Worm (Caenorhabditis elegans) whole organism, L1 larva: Measurements from ENCODE around the gene scl-12.

Experiments
- C04F5.9 ChIP-seq: sonication (generic microtip); optimal IDR thresholded peaks from 2 replicates; lab custom pipeline; 2016; ENCODE audit warnings: missing genetic modification characterization, missing compliant biosample characterization
- C34B4.2 ChIP-seq: sonication (generic microtip); optimal IDR thresholded peaks from 2 replicates; lab custom pipeline; 2017; ENCODE audit warnings: mild to moderate bottlenecking, missing genetic modification characterization, missing compliant biosample characterization
- F16B12.6 ChIP-seq: fragments of 150-350 bp; optimal IDR thresholded peaks from 2 replicates; lab custom pipeline; 2014; ENCODE audit warnings: missing biosample characterization, missing genetic modification characterization
- Y116A8C.19 ChIP-seq: sonication (generic microtip); optimal IDR thresholded peaks from 2 replicates; lab custom pipeline; 2016; ENCODE audit warnings: missing compliant biosample characterization, missing genetic modification characterization, borderline replicate concordance
- aly-2 ChIP-seq: fragments of 150-350 bp; optimal IDR thresholded peaks from 2 replicates; lab custom pipeline; 2014; ENCODE audit warnings: missing biosample characterization, missing genetic modification characterization
- ama-1 ChIP-seq: fragments of 150-350 bp; optimal IDR thresholded peaks from 2 replicates; lab custom pipeline; 2014
- blmp-1 ChIP-seq: fragments of 150-350 bp; optimal IDR thresholded peaks from 2 replicates; lab custom pipeline; 2014; ENCODE audit warnings: missing biosample characterization, missing genetic modification characterization
- ceh-8 ChIP-seq: fragments of 200-800 bp; sonication (Bioruptor generic); optimal IDR thresholded peaks from 2 replicates; lab custom pipeline; 2018; ENCODE audit warnings: mild to moderate bottlenecking, missing genetic modification characterization, moderate library complexity, missing compliant biosample characterization
- ceh-90 ChIP-seq: sonication (generic microtip); optimal IDR thresholded peaks from 2 replicates; lab custom pipeline; 2016; ENCODE audit warnings: missing genetic modification characterization, missing compliant biosample characterization
- ces-1 ChIP-seq: fragments of 150-350 bp; optimal IDR thresholded peaks from 2 replicates; lab custom pipeline; 2014; ENCODE audit warnings: missing biosample characterization, missing genetic modification reagents, missing genetic modification characterization
- efl-1 ChIP-seq, 4 experiments: fragments of 150-350 bp; optimal IDR thresholded peaks in 3 of 4; peaks in 1 of 4; 1 replicate in 1 of 4; 2 replicates in 3 of 4; lab custom pipeline; 2014; ENCODE audit warnings: missing biosample characterization in 2 of 4, missing genetic modification characterization in 2 of 4, missing genetic modification reagents in 2 of 4
- efl-3 ChIP-seq: fragments of 200-800 bp; sonication (Bioruptor generic); optimal IDR thresholded peaks from 2 replicates; lab custom pipeline; 2018; ENCODE audit warnings: mild to moderate bottlenecking, missing genetic modification characterization, missing compliant biosample characterization
- egl-13 ChIP-seq: sonication (generic microtip); optimal IDR thresholded peaks from 2 replicates; lab custom pipeline; 2016; ENCODE audit warnings: missing genotype, missing genetic modification reagents, missing genetic modification characterization, missing compliant biosample characterization
- egl-27 ChIP-seq, 2 experiments: fragments of 150-350 bp in 1 of 2; sonication (generic microtip); optimal IDR thresholded peaks; 3 replicates each; lab custom pipeline; 2017 to 2018; ENCODE audit warnings: missing biosample characterization in 2 of 2, missing genetic modification characterization in 2 of 2, missing genetic modification reagents in 2 of 2
- fkh-10 ChIP-seq: sonication (generic microtip); optimal IDR thresholded peaks from 2 replicates; lab custom pipeline; 2017; ENCODE audit warnings: missing biosample characterization, missing genetic modification reagents, missing genetic modification characterization
- fkh-4 ChIP-seq: sonication (generic microtip); optimal IDR thresholded peaks from 2 replicates; lab custom pipeline; 2016; ENCODE audit warnings: missing compliant biosample characterization, missing genetic modification characterization, borderline replicate concordance
- fkh-8 ChIP-seq: sonication (generic microtip); optimal IDR thresholded peaks from 2 replicates; lab custom pipeline; 2016; ENCODE audit warnings: mild to moderate bottlenecking, missing genetic modification characterization, missing compliant biosample characterization
- fos-1 ChIP-seq: fragments of 150-350 bp; optimal IDR thresholded peaks from 2 replicates; lab custom pipeline; 2014; ENCODE audit warnings: missing biosample characterization, missing genetic modification characterization
- hlh-4 ChIP-seq: sonication (generic microtip); optimal IDR thresholded peaks from 2 replicates; lab custom pipeline; 2016; ENCODE audit warnings: mild to moderate bottlenecking, missing genetic modification characterization, missing compliant biosample characterization
- irx-1 ChIP-seq: sonication (generic microtip); optimal IDR thresholded peaks from 2 replicates; lab custom pipeline; 2016; ENCODE audit warnings: missing genetic modification characterization, missing compliant biosample characterization
- isw-1 ChIP-seq: fragments of 200-800 bp; sonication (Bioruptor generic); IDR thresholded peaks from 2 replicates; pipeline ENCODE4 v1.3.6; 2022; ENCODE audit warnings: missing genetic modification characterization, missing compliant biosample characterization
- jun-1 ChIP-seq: fragments of 150-350 bp; optimal IDR thresholded peaks from 2 replicates; lab custom pipeline; 2014; ENCODE audit warnings: missing biosample characterization, missing genetic modification reagents, missing genetic modification characterization
- lin-15B ChIP-seq: fragments of 150-350 bp; sonication (generic microtip); optimal IDR thresholded peaks from 3 replicates; lab custom pipeline; 2014; ENCODE audit warnings: missing biosample characterization, missing genetic modification characterization
- lin-35 ChIP-seq, 2 experiments: fragments of 150-350 bp; optimal IDR thresholded peaks; 2 replicates each; lab custom pipeline; 2014; ENCODE audit warnings: missing biosample characterization in 2 of 2, missing genetic modification characterization in 2 of 2, missing genetic modification reagents in 2 of 2
- mab-9 ChIP-seq: fragments of 200-800 bp; sonication (Bioruptor generic); IDR thresholded peaks from 2 replicates; pipeline ENCODE4 v1.3.6; 2022; ENCODE audit warnings: missing genetic modification reagents, missing genetic modification characterization, missing compliant biosample characterization
- mef-2 ChIP-seq: fragments of 150-350 bp; optimal IDR thresholded peaks from 2 replicates; lab custom pipeline; 2014; ENCODE audit warnings: missing biosample characterization, missing genetic modification characterization
- nhr-19 ChIP-seq: fragments of 200-800 bp; sonication (Bioruptor generic); conservative IDR thresholded peaks from 2 replicates; pipeline ENCODE4 v1.3.6; 2022; ENCODE audit warnings: missing genetic modification characterization, missing compliant biosample characterization
- nhr-20 ChIP-seq: sonication (generic microtip); optimal IDR thresholded peaks from 2 replicates; lab custom pipeline; 2016; ENCODE audit warnings: mild to moderate bottlenecking, missing genetic modification characterization, missing compliant biosample characterization
- nhr-28 ChIP-seq: fragments of 150-350 bp; optimal IDR thresholded peaks from 2 replicates; lab custom pipeline; 2014; ENCODE audit warnings: missing biosample characterization, missing genetic modification characterization
- nhr-47 ChIP-seq: sonication (generic microtip); optimal IDR thresholded peaks from 2 replicates; lab custom pipeline; 2016; ENCODE audit warnings: mild to moderate bottlenecking, missing genetic modification characterization, moderate library complexity, missing compliant biosample characterization
- nhr-76 ChIP-seq: sonication (generic microtip); optimal IDR thresholded peaks from 2 replicates; lab custom pipeline; 2017; ENCODE audit warnings: missing biosample characterization, missing genetic modification characterization
- nhr-84 ChIP-seq: sonication (generic microtip); optimal IDR thresholded peaks from 2 replicates; lab custom pipeline; 2017; ENCODE audit warnings: missing biosample characterization, missing genetic modification characterization
- nhr-90 ChIP-seq: sonication (generic microtip); optimal IDR thresholded peaks from 2 replicates; lab custom pipeline; 2016; ENCODE audit warnings: mild to moderate bottlenecking, missing genetic modification characterization, missing compliant biosample characterization; ENCODE audit not compliant: poor library complexity
- pag-3 ChIP-seq: sonication (generic microtip); optimal IDR thresholded peaks from 2 replicates; lab custom pipeline; 2017; ENCODE audit warnings: missing genetic modification characterization, mild to moderate bottlenecking, missing compliant biosample characterization, antibody characterized with exemption, borderline replicate concordance; ENCODE audit not compliant: insufficient read depth
- pax-3 ChIP-seq: fragments of 200-800 bp; sonication (Bioruptor generic); optimal IDR thresholded peaks from 2 replicates; lab custom pipeline; 2018; ENCODE audit warnings: mild to moderate bottlenecking, missing genetic modification characterization, moderate library complexity, missing compliant biosample characterization
- rnt-1 ChIP-seq: sonication (generic microtip); optimal IDR thresholded peaks from 2 replicates; lab custom pipeline; 2016; ENCODE audit warnings: mild to moderate bottlenecking, missing genetic modification characterization, moderate library complexity, missing compliant biosample characterization
- skn-1 ChIP-seq: fragments of 150-350 bp; optimal IDR thresholded peaks from 2 replicates; lab custom pipeline; 2014; ENCODE audit warnings: missing biosample characterization, missing genetic modification characterization
- snpc-4 ChIP-seq: fragments of 150-350 bp; optimal IDR thresholded peaks from 2 replicates; lab custom pipeline; 2014; ENCODE audit warnings: missing biosample characterization, missing genetic modification characterization
- sup-37 ChIP-seq: fragments of 200-800 bp; sonication (Bioruptor generic); optimal IDR thresholded peaks from 2 replicates; lab custom pipeline; 2018; ENCODE audit warnings: mild to moderate bottlenecking, missing genetic modification characterization, missing compliant biosample characterization
- swsn-7 ChIP-seq: sonication (generic microtip); optimal IDR thresholded peaks from 2 replicates; lab custom pipeline; 2016; ENCODE audit warnings: missing genetic modification characterization, missing compliant biosample characterization
- tbx-2 ChIP-seq: sonication (generic microtip); optimal IDR thresholded peaks from 2 replicates; lab custom pipeline; 2016; ENCODE audit warnings: missing genetic modification characterization, missing compliant biosample characterization
- unc-98 ChIP-seq: fragments of 200-800 bp; sonication (Bioruptor generic); IDR thresholded peaks from 2 replicates; pipeline ENCODE4 v1.3.6; 2022; ENCODE audit warnings: missing genetic modification characterization, missing compliant biosample characterization
- zip-4 ChIP-seq: fragments of 200-800 bp; sonication (Bioruptor generic); optimal IDR thresholded peaks from 2 replicates; lab custom pipeline; 2018; ENCODE audit warnings: mild to moderate bottlenecking, missing genetic modification characterization, moderate library complexity, missing compliant biosample characterization
- ztf-4 ChIP-seq: fragments of 150-350 bp; optimal IDR thresholded peaks from 2 replicates; lab custom pipeline; 2014; ENCODE audit warnings: missing biosample characterization, missing genetic modification characterization

scl-12 gene

ce11 chrV:3805961-3806360 is 6.4 kb upstream of the scl-12 start, which contains the start of gene srw-7:
srw-7 (plus strand) TSS chrV:3806261.
- TF ChIP-seq pax-3 (no peak), egl-13 (tag; lab: Kevin White, UChicago) (no peak), hlh-4 (tag; lab: Kevin White, UChicago) (no peak), nhr-76 (no peak), aly-2 (tag; lab: Kevin White, UChicago) (no peak), irx-1 (tag; lab: Kevin White, UChicago) (no peak), ces-1 (GFP tag; lab: Kevin White, UChicago) (no peak), Y116A8C.19 (tag; lab: Kevin White, UChicago) (no peak), egl-27 (tag; optimal IDR thresholded peaks at IDR 0.05; lab: Kevin White, UChicago) (no peak)

- TF ChIP-seq fkh-10 (GFP tag; lab: Kevin White, UChicago), result no peak
- no peak for TF ChIP-seq ama-1
- no peak for TF ChIP-seq zip-4 (GFP tag; lab: Kevin White, UChicago)
- TF ChIP-seq C34B4.2 (tag; lab: Kevin White, UChicago), result no peak
- no peak for TF ChIP-seq C04F5.9 (tag; lab: Kevin White, UChicago)
- no peak for TF ChIP-seq nhr-20 (tag; lab: Kevin White, UChicago)
- TF ChIP-seq jun-1 (tag; lab: Kevin White, UChicago), result no peak
- no peak for TF ChIP-seq nhr-28 (tag; lab: Kevin White, UChicago)
- no peak for TF ChIP-seq sup-37 (GFP tag; lab: Kevin White, UChicago)
- no peak for TF ChIP-seq blmp-1 (tag; lab: Kevin White, UChicago)
- no peak for TF ChIP-seq pag-3 (tag; lab: Kevin White, UChicago)
- TF ChIP-seq fkh-4 (tag; lab: Kevin White, UChicago), result no peak
- TF ChIP-seq fkh-8 (tag; lab: Kevin White, UChicago), result no peak
- TF ChIP-seq pax-3, result no peak
- no peak for TF ChIP-seq nhr-84 (tag; lab: Kevin White, UChicago)
- no peak for TF ChIP-seq efl-1 (optimal IDR thresholded peaks at IDR 0.05; lab: Kevin White, UChicago)
- TF ChIP-seq efl-1 (GFP tag; optimal IDR thresholded peaks at IDR 0.05 in 1 of 2; lab: Kevin White, UChicago), result no peak
- no peak for TF ChIP-seq efl-3
- TF ChIP-seq lin-15B (tag; lab: Kevin White, UChicago), result no peak
- TF ChIP-seq swsn-7 (tag; lab: Kevin White, UChicago), result no peak
- TF ChIP-seq tbx-2 (tag; lab: Kevin White, UChicago), result no peak
Measured at ce11 chrV:3807846-3808245, 4.5 kb upstream of the scl-12 start.

DNA sequence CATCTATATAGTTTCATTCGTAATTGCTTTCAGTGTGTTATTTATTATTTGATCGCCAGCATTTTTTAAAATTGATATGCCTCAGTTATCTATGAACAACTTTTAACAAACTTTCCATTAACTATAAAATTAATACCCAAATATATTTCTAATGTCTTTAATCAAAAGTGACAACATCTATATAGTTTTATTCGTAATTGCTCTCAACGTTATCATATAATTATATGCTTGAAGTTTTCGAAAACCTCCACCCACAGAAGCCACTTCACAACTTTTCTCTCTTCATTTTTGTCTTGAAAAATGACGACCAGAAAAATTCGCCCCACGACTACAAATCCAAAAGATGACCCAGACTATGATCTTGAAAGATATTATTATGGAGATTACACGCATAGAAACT is 4.1 kb upstream of the scl-12 start, which contains the start of gene srw-6:
srw-6 (plus strand) TSS at position 301 of the 400 bp plus-strand sequence.
- TF ChIP-seq nhr-19 (GFP tag; lab: Robert Waterston, UW) (no peak), nhr-47 (tag; lab: Kevin White, UChicago) (no peak), nhr-90 (tag; lab: Kevin White, UChicago) (no peak), ztf-4 (tag; lab: Kevin White, UChicago) (no peak), F16B12.6 (tag; lab: Kevin White, UChicago) (no peak), irx-1 (tag; lab: Kevin White, UChicago) (no peak), ceh-90 (tag; lab: Kevin White, UChicago) (no peak), mef-2 (tag; lab: Kevin White, UChicago) (no peak), hlh-4 (tag; lab: Kevin White, UChicago) (no peak), skn-1 (tag; lab: Kevin White, UChicago) (no peak), unc-98 (no peak), isw-1 (GFP tag; lab: Robert Waterston, UW) (no peak), ceh-8 (GFP tag; lab: Kevin White, UChicago) (no peak), mab-9 (GFP tag; lab: Robert Waterston, UW) (no peak), sup-37 (GFP tag; lab: Kevin White, UChicago) (no peak), rnt-1 (no peak), snpc-4 (tag; lab: Kevin White, UChicago) (no peak), fos-1 (tag; lab: Kevin White, UChicago) (no peak), lin-35 (GFP tag; optimal IDR thresholded peaks at IDR 0.05; lab: Kevin White, UChicago) (no peak)
